Fruit fly (Drosophila melanogaster): Measurements from ENCODE around the gene CG4287.

The CG4287 gene

dm6 chr3R:15972979-15973486, 9.4 kb upstream of the CG4287 start, which contains the start of gene Hel89B (continued):
- TF ChIP-seq ind (GFP tag; optimal IDR thresholded peaks at IDR 0.05) (peak; percentile 69), E2f2 (GFP tag; IDR thresholded peaks at IDR 0.05) (no peak), CG10147 (GFP tag; optimal IDR thresholded peaks at IDR 0.05) (peak; percentile 13), CG6791 (GFP tag; IDR thresholded peaks at IDR 0.05; ENCODE audit: partially characterized antibody) (no peak), org-1 (GFP tag; optimal IDR thresholded peaks at IDR 0.05) (peak; percentile 21), bigmax (GFP tag; optimal IDR thresholded peaks at IDR 0.05) (peak; percentile 85), CG11398 (GFP tag; optimal IDR thresholded peaks at IDR 0.05) (no peak), sens-2 (GFP tag; IDR thresholded peaks at IDR 0.05) (no peak), CG7987 (GFP tag; optimal IDR thresholded peaks at IDR 0.05) (no peak), zf30C (GFP tag; optimal IDR thresholded peaks at IDR 0.05) (no peak), ato (GFP tag; IDR thresholded peaks at IDR 0.05; ENCODE audit: partially characterized antibody) (no peak), CG3163 (GFP tag; optimal IDR thresholded peaks at IDR 0.05) (no peak), Scr (GFP tag; IDR thresholded peaks at IDR 0.05; ENCODE audit: partially characterized antibody) (no peak), so (GFP tag; IDR thresholded peaks at IDR 0.05) (no peak), CG6683 (GFP tag; optimal IDR thresholded peaks at IDR 0.05) (no peak), insv (GFP tag; optimal IDR thresholded peaks at IDR 0.05) (no peak), gsb-n (tag; optimal IDR thresholded peaks at IDR 0.05) (peak; percentile 63), onecut (GFP tag; IDR thresholded peaks at IDR 0.05) (peak; percentile 36), CG17912 (GFP tag; optimal IDR thresholded peaks at IDR 0.05) (no peak), Lpt (GFP tag; optimal IDR thresholded peaks at IDR 0.05) (no peak), CG2678 (tag; optimal IDR thresholded peaks at IDR 0.05) (peak; percentile 62), Hr3 (GFP tag; optimal IDR thresholded peaks at IDR 0.05) (peak; percentile 73), Xrp1 (GFP tag; IDR thresholded peaks at IDR 0.05) (no peak), H2.0 (GFP tag; IDR thresholded peaks at IDR 0.05) (no peak), sr (GFP tag; IDR thresholded peaks at IDR 0.05) (no peak), nmo (GFP tag; optimal IDR thresholded peaks at IDR 0.05) (peak; percentile 90), CG5245 (GFP tag; optimal IDR thresholded peaks at IDR 0.05) (peak; percentile 38), her (GFP tag; optimal IDR thresholded peaks at IDR 0.05) (no peak), CG2202 (tag; optimal IDR thresholded peaks at IDR 0.05) (no peak), BtbVII (GFP tag; optimal IDR thresholded peaks at IDR 0.05) (peak; percentile 13), CG12391 (tag; optimal IDR thresholded peaks at IDR 0.05) (peak; percentile 87), NfI (GFP tag; optimal IDR thresholded peaks at IDR 0.05) (peak; percentile 66), CG2712 (tag; optimal IDR thresholded peaks at IDR 0.05) (peak; percentile 81), pho (GFP tag; optimal IDR thresholded peaks at IDR 0.05) (peak; percentile 76), Hmx (GFP tag; optimal IDR thresholded peaks at IDR 0.05) (no peak), Hand (GFP tag; optimal IDR thresholded peaks at IDR 0.05) (no peak), Dref (GFP tag; IDR thresholded peaks at IDR 0.05) (no peak), CG9876 (GFP tag; optimal IDR thresholded peaks at IDR 0.05) (peak; percentile 55), CG7271 (tag; optimal IDR thresholded peaks at IDR 0.05) (no peak), fd96Cb (tag; optimal IDR thresholded peaks at IDR 0.05) (peak; percentile 65), CG33213 (GFP tag; optimal IDR thresholded peaks at IDR 0.05) (peak; percentile 69), Nf-YA (GFP tag; IDR thresholded peaks at IDR 0.05) (no peak), bsh (GFP tag; optimal IDR thresholded peaks at IDR 0.05) (peak in 1 of 2 experiments; percentile 54), toy (GFP tag; IDR thresholded peaks at IDR 0.05) (no peak), zfh1 (GFP tag; IDR thresholded peaks at IDR 0.05) (no peak), CG31224 (GFP tag; IDR thresholded peaks at IDR 0.05) (no peak), Antp (GFP tag; optimal IDR thresholded peaks at IDR 0.05) (peak; percentile 50), CTCF (GFP tag; optimal IDR thresholded peaks at IDR 0.05) (no peak), en (GFP tag; optimal IDR thresholded peaks at IDR 0.05) (no peak), CG32772 (GFP tag; IDR thresholded peaks at IDR 0.05) (no peak), CG10321 (GFP tag; IDR thresholded peaks at IDR 0.05) (no peak), Asciz (GFP tag; optimal IDR thresholded peaks at IDR 0.05) (no peak)
